Fruit fly (Drosophila melanogaster) whole organism, embryonic: ENCODE results near the gene Sgs5.
A peak's percentile ranks its signal among the peaks of the same experiment; 100 is the strongest.

Experiments
- Abd-B ChIP-seq: fragments of 200-800 bp; sonication (Bioruptor generic); optimal IDR thresholded peaks from 2 replicates; lab custom pipeline; 2018; ENCODE audit warnings: missing biosample characterization, mild to moderate bottlenecking, missing genetic modification characterization, moderate library complexity
- Atf6 ChIP-seq: fragments of 200-800 bp; sonication (Bioruptor generic); IDR thresholded peaks from 2 replicates; pipeline ENCODE4 v1.3.6; 2022; ENCODE audit warnings: missing biosample characterization, missing genetic modification characterization
- CG10147 ChIP-seq: fragments of 200-800 bp; sonication (Bioruptor generic); optimal IDR thresholded peaks from 2 replicates; lab custom pipeline; 2019; ENCODE audit warnings: missing biosample characterization, mild to moderate bottlenecking, missing genetic modification characterization, moderate library complexity
- CG12744 ChIP-seq: fragments of 200-800 bp; sonication (Bioruptor generic); optimal IDR thresholded peaks from 2 replicates; lab custom pipeline; 2016; ENCODE audit warnings: missing biosample characterization, missing genetic modification characterization
- CG12942 ChIP-seq: fragments of 200-800 bp; sonication (Bioruptor generic); optimal IDR thresholded peaks from 3 replicates; lab custom pipeline; 2016; ENCODE audit warnings: missing biosample characterization, missing genetic modification characterization
- CG13287 ChIP-seq: fragments of 200-800 bp; sonication (Bioruptor generic); IDR thresholded peaks from 2 replicates; pipeline ENCODE4 v1.3.6; 2022; ENCODE audit warnings: missing biosample characterization, missing genetic modification characterization; ENCODE audit not compliant: partially characterized antibody
- CG13894 ChIP-seq: fragments of 200-800 bp; sonication (Bioruptor generic); optimal IDR thresholded peaks from 3 replicates; lab custom pipeline; 2018; ENCODE audit warnings: missing biosample characterization, mild to moderate bottlenecking, missing genetic modification characterization, moderate library complexity
- CG14710 ChIP-seq: fragments of 200-800 bp; sonication (Bioruptor generic); optimal IDR thresholded peaks from 3 replicates; lab custom pipeline; 2019; ENCODE audit warnings: missing biosample characterization, mild to moderate bottlenecking, missing genetic modification characterization, moderate library complexity
- CG15514 ChIP-seq: fragments of 200-800 bp; sonication (Bioruptor generic); optimal IDR thresholded peaks from 3 replicates; lab custom pipeline; 2017; ENCODE audit warnings: missing biosample characterization, missing genetic modification characterization, mild to moderate bottlenecking, moderate library complexity, missing genetic modification reagents
- CG16863 ChIP-seq: fragments of 200-800 bp; sonication (Bioruptor generic); optimal IDR thresholded peaks from 3 replicates; lab custom pipeline; 2016; ENCODE audit warnings: missing biosample characterization, missing genetic modification characterization
- CG17359 ChIP-seq: fragments of 200-800 bp; sonication (Bioruptor generic); optimal IDR thresholded peaks from 3 replicates; lab custom pipeline; 2018; ENCODE audit warnings: missing biosample characterization, mild to moderate bottlenecking, missing genetic modification characterization, moderate library complexity
- CG1792 ChIP-seq: fragments of 200-800 bp; sonication (Bioruptor generic); optimal IDR thresholded peaks from 2 replicates; lab custom pipeline; 2016; ENCODE audit warnings: missing biosample characterization, missing genetic modification characterization
- CG18262 ChIP-seq: fragments of 200-800 bp; optimal IDR thresholded peaks from 3 replicates; lab custom pipeline; 2019; ENCODE audit warnings: missing biosample characterization, mild to moderate bottlenecking, missing genetic modification characterization, moderate library complexity
- CG31365 ChIP-seq: fragments of 200-800 bp; sonication (Bioruptor generic); optimal IDR thresholded peaks from 2 replicates; lab custom pipeline; 2018; ENCODE audit warnings: missing biosample characterization, mild to moderate bottlenecking, missing genetic modification characterization
- CG3281 ChIP-seq: fragments of 200-800 bp; sonication (Bioruptor generic); optimal IDR thresholded peaks from 3 replicates; lab custom pipeline; 2017; ENCODE audit warnings: missing biosample characterization, mild to moderate bottlenecking, missing genetic modification characterization
- CG34224 ChIP-seq: fragments of 200-800 bp; sonication (Bioruptor generic); IDR thresholded peaks from 3 replicates; pipeline ENCODE4 v1.3.6; 2022; ENCODE audit warnings: missing biosample characterization, missing genetic modification characterization; ENCODE audit not compliant: partially characterized antibody
- CG4617 ChIP-seq: fragments of 200-800 bp; sonication (Bioruptor generic); optimal IDR thresholded peaks from 3 replicates; lab custom pipeline; 2016; ENCODE audit warnings: missing biosample characterization, missing genetic modification characterization, borderline replicate concordance
- CG6175 ChIP-seq: fragments of 200-800 bp; sonication (Bioruptor generic); IDR thresholded peaks from 3 replicates; pipeline ENCODE4 v1.3.6; 2022; ENCODE audit warnings: missing biosample characterization, missing genetic modification characterization
- CG9215 ChIP-seq: fragments of 200-800 bp; sonication (Bioruptor generic); IDR thresholded peaks from 2 replicates; pipeline ENCODE4 v1.3.6; 2022; ENCODE audit warnings: missing biosample characterization, missing genetic modification characterization
- CG9727 ChIP-seq: fragments of 200-800 bp; sonication (Bioruptor generic); optimal IDR thresholded peaks from 3 replicates; lab custom pipeline; 2017; ENCODE audit warnings: missing biosample characterization, mild to moderate bottlenecking, missing genetic modification characterization
- CTCF ChIP-seq: fragments of 200-800 bp; sonication (Bioruptor generic); optimal IDR thresholded peaks from 2 replicates; lab custom pipeline; 2017; ENCODE audit warnings: missing biosample characterization, mild to moderate bottlenecking, missing genetic modification characterization, moderate library complexity
- Dad ChIP-seq: fragments of 200-800 bp; sonication (Bioruptor generic); optimal IDR thresholded peaks from 3 replicates; lab custom pipeline; 2016; ENCODE audit warnings: missing biosample characterization, missing genetic modification characterization
- Drgx ChIP-seq: fragments of 200-800 bp; sonication (Bioruptor generic); IDR thresholded peaks from 2 replicates; pipeline ENCODE4 v1.3.6; 2022; ENCODE audit warnings: missing biosample characterization, missing genetic modification characterization
- Eip74EF ChIP-seq, 2 experiments: fragments of 200-800 bp in 1 of 2; fragments of >200 bp in 1 of 2; sonication (Bioruptor generic) in 1 of 2; optimal IDR thresholded peaks; 2 replicates each; lab custom pipeline; 2017 to 2019; ENCODE audit warnings: missing biosample characterization in 2 of 2, missing genetic modification characterization in 2 of 2, mild to moderate bottlenecking in 1 of 2, moderate library complexity in 1 of 2
- Hmr ChIP-seq: fragments of 200-800 bp; sonication (Bioruptor generic); optimal IDR thresholded peaks from 3 replicates; lab custom pipeline; 2017; ENCODE audit warnings: mild to moderate bottlenecking, missing biosample characterization, missing genetic modification reagents, missing genetic modification characterization
- NC2α ChIP-seq: fragments of 200-800 bp; sonication (Bioruptor generic); optimal IDR thresholded peaks from 2 replicates; lab custom pipeline; 2016; ENCODE audit warnings: missing biosample characterization, missing genetic modification characterization
- Nf-YB ChIP-seq: fragments of 200-800 bp; sonication (Bioruptor generic); optimal IDR thresholded peaks from 3 replicates; lab custom pipeline; 2019; ENCODE audit warnings: missing biosample characterization, mild to moderate bottlenecking, missing genetic modification characterization, moderate library complexity
- Opbp ChIP-seq: fragments of 200-800 bp; sonication (Bioruptor generic); IDR thresholded peaks from 3 replicates; pipeline ENCODE4 v1.3.6; 2022; ENCODE audit warnings: missing biosample characterization, missing genetic modification characterization; ENCODE audit not compliant: partially characterized antibody
- Pdp1 ChIP-seq, 2 experiments: fragments of 200-800 bp; sonication (Bioruptor generic); optimal IDR thresholded peaks; 3 replicates each; lab custom pipeline; 2016; ENCODE audit warnings: missing biosample characterization in 2 of 2, missing genetic modification characterization in 2 of 2, mild to moderate bottlenecking in 1 of 2, moderate library complexity in 1 of 2
- Trl ChIP-seq, 3 experiments: fragments of >200 bp in 2 of 3; fragments of 200-800 bp in 1 of 3; sonication (Bioruptor generic) in 1 of 3; optimal IDR thresholded peaks; 2 replicates in 1 of 3; 3 replicates in 2 of 3; lab custom pipeline; 2016 to 2017; ENCODE audit warnings: missing biosample characterization in 1 of 3, missing genetic modification characterization in 1 of 3
- bbx ChIP-seq: fragments of 200-800 bp; sonication (Bioruptor generic); IDR thresholded peaks from 2 replicates; pipeline ENCODE4 v1.3.6; 2022; ENCODE audit warnings: missing biosample characterization, missing genetic modification characterization; ENCODE audit not compliant: partially characterized antibody
- cato ChIP-seq: fragments of 200-800 bp; sonication (Bioruptor generic); optimal IDR thresholded peaks from 2 replicates; lab custom pipeline; 2016; ENCODE audit warnings: missing biosample characterization, missing genetic modification characterization, borderline replicate concordance
- cwo ChIP-seq: fragments of 200-800 bp; sonication (Bioruptor generic); optimal IDR thresholded peaks from 3 replicates; lab custom pipeline; 2017; ENCODE audit warnings: missing biosample characterization, missing genetic modification characterization, mild to moderate bottlenecking, moderate library complexity, missing genetic modification reagents
- esg ChIP-seq: fragments of 200-800 bp; sonication (Bioruptor generic); conservative IDR thresholded peaks from 2 replicates; pipeline ENCODE4 v1.3.6; 2022; ENCODE audit warnings: missing biosample characterization, missing genetic modification characterization
- hbn ChIP-seq: fragments of 200-800 bp; sonication (Bioruptor generic); IDR thresholded peaks from 2 replicates; pipeline ENCODE4 v1.3.6; 2022; ENCODE audit warnings: missing biosample characterization, missing genetic modification characterization; ENCODE audit not compliant: partially characterized antibody
- ind ChIP-seq: fragments of 200-800 bp; sonication (Bioruptor generic); optimal IDR thresholded peaks from 3 replicates; lab custom pipeline; 2016; ENCODE audit warnings: missing biosample characterization, missing genetic modification characterization
- lov ChIP-seq, 2 experiments: fragments of 200-800 bp in 1 of 2; fragments of >200 bp in 1 of 2; sonication (Bioruptor generic) in 1 of 2; IDR thresholded peaks in 1 of 2; optimal IDR thresholded peaks in 1 of 2; 2 replicates in 1 of 2; 3 replicates in 1 of 2; pipeline versions ENCODE4 v1.3.6 to Lab custom; 2017 to 2022; ENCODE audit warnings: missing biosample characterization in 1 of 2, missing genetic modification characterization in 1 of 2
- nerfin-2 ChIP-seq: fragments of 200-800 bp; sonication (Bioruptor generic); IDR thresholded peaks from 2 replicates; pipeline ENCODE4 v1.3.6; 2022; ENCODE audit warnings: missing biosample characterization, missing genetic modification characterization; ENCODE audit not compliant: partially characterized antibody
- pfk ChIP-seq: fragments of 200-800 bp; sonication (Bioruptor generic); optimal IDR thresholded peaks from 2 replicates; lab custom pipeline; 2018; ENCODE audit warnings: missing biosample characterization, mild to moderate bottlenecking, missing genetic modification characterization, moderate library complexity
- pho ChIP-seq: fragments of 200-800 bp; sonication (Bioruptor generic); optimal IDR thresholded peaks from 2 replicates; lab custom pipeline; 2016; ENCODE audit warnings: missing biosample characterization, missing genetic modification characterization
- phol ChIP-seq: fragments of 200-800 bp; sonication (Bioruptor generic); optimal IDR thresholded peaks from 3 replicates; lab custom pipeline; 2018; ENCODE audit warnings: missing biosample characterization, mild to moderate bottlenecking, missing genetic modification characterization, moderate library complexity
- sqz ChIP-seq: fragments of 200-800 bp; sonication (Bioruptor generic); optimal IDR thresholded peaks from 3 replicates; lab custom pipeline; 2018; ENCODE audit warnings: missing biosample characterization, mild to moderate bottlenecking, missing genetic modification characterization
- tna ChIP-seq: fragments of 200-800 bp; sonication (Bioruptor generic); IDR thresholded peaks from 2 replicates; pipeline ENCODE4 v1.3.6; 2022; ENCODE audit warnings: missing biosample characterization, missing genetic modification characterization; ENCODE audit not compliant: partially characterized antibody
- trem ChIP-seq: fragments of 200-800 bp; optimal IDR thresholded peaks from 3 replicates; lab custom pipeline; 2019; ENCODE audit warnings: missing biosample characterization, mild to moderate bottlenecking, missing genetic modification characterization, moderate library complexity
- unc-4 ChIP-seq: fragments of 200-800 bp; sonication (Bioruptor generic); IDR thresholded peaks from 2 replicates; pipeline ENCODE4 v1.3.6; 2022; ENCODE audit warnings: missing biosample characterization, missing genetic modification characterization; ENCODE audit not compliant: partially characterized antibody
- vvl ChIP-seq: fragments of 200-800 bp; sonication (Bioruptor generic); IDR thresholded peaks from 2 replicates; pipeline ENCODE4 v1.3.6; 2022; ENCODE audit warnings: missing biosample characterization, missing genetic modification characterization
- zen2 ChIP-seq: fragments of 200-800 bp; sonication (Bioruptor generic); IDR thresholded peaks from 3 replicates; pipeline ENCODE4 v1.3.6; 2022; ENCODE audit warnings: missing biosample characterization, missing genetic modification characterization; ENCODE audit not compliant: partially characterized antibody
- zfh2 ChIP-seq: fragments of 200-800 bp; sonication (Bioruptor generic); optimal IDR thresholded peaks from 2 replicates; lab custom pipeline; 2016; ENCODE audit warnings: missing biosample characterization, missing genetic modification characterization

Gene Sgs5

DNA sequence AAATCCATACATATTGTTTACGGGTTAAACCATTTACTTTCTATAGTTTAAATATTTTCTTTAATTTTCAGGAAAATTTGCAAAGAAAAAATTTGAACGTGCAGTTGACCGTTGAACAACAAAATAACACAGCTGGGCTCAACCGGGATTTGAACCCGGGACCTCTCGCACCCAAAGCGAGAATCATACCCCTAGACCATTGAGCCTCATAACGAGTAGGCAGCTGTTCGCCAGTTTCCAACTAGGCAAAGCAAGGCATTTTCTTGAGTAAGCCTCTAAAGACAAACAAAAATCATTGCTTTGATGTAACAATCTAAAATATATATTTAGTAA lies 22.8 kb downstream of the Sgs5 start (continued):
- TF ChIP-seq CG14710 (tag; lab: Kevin White, UChicago) (no peak), Dad (no peak), trem (tag; lab: Kevin White, UChicago) (no peak), CG9215 (no peak), CG16863 (GFP tag; lab: Kevin White, UChicago) (no peak), Atf6 (GFP tag; lab: Robert Waterston, UW) (no peak), CG3281 (GFP tag; lab: Kevin White, UChicago) (no peak), NC2α (GFP tag; lab: Kevin White, UChicago) (no peak), phol (no peak), CG15514 (no peak), CG4617 (GFP tag; lab: Kevin White, UChicago) (no peak), CG13894 (tag; lab: Kevin White, UChicago) (no peak), CG34224 (GFP tag; lab: Robert Waterston, UW) (peak; percentile 42; the same call in 1 of the 3 replicates), esg (no peak), Pdp1 (GFP tag; optimal IDR thresholded peaks at IDR 0.05; lab: Kevin White, UChicago) (peak in 1 of 2 experiments; percentile 55), CG6175 (no peak), tna (GFP tag; lab: Robert Waterston, UW) (peak; percentile 90), pfk (GFP tag; lab: Kevin White, UChicago) (no peak), CG9727 (GFP tag; lab: Kevin White, UChicago) (no peak), CG17359 (tag; lab: Kevin White, UChicago) (no peak), hbn (GFP tag; lab: Robert Waterston, UW) (peak; percentile 47; the same call in 1 of the 2 replicates), CG18262 (tag; lab: Kevin White, UChicago) (peak; percentile 10), Abd-B (no peak), CTCF (GFP tag; lab: Kevin White, UChicago) (no peak), Hmr (no peak), CG13287 (GFP tag; lab: Robert Waterston, UW) (peak; percentile 42; the same call in 1 of the 2 replicates), CG12744 (no peak), Nf-YB (no peak), bbx (peak; percentile 80), nerfin-2 (peak; percentile 82), cwo (GFP tag; lab: Kevin White, UChicago) (no peak), CG10147 (no peak), CG12942 (no peak), lov (optimal IDR thresholded peaks at IDR 0.05; lab: Kevin White, UChicago) (peak; percentile 40), lov (GFP tag; IDR thresholded peaks at IDR 0.05; lab: Robert Waterston, UW) (no peak), unc-4 (GFP tag; lab: Robert Waterston, UW) (peak; percentile 26; the same call in 1 of the 2 replicates), pho (GFP tag; lab: Kevin White, UChicago) (no peak), Eip74EF (GFP tag; optimal IDR thresholded peaks at IDR 0.05; lab: Kevin White, UChicago) (peak in 1 of 2 experiments; percentile 38), sqz (no peak), cato (GFP tag; lab: Kevin White, UChicago) (no peak), CG31365 (tag; lab: Kevin White, UChicago) (no peak), Opbp (GFP tag; lab: Robert Waterston, UW) (peak; percentile 85), zen2 (peak; percentile 56; the same call in 2 of the 3 replicates), Trl (optimal IDR thresholded peaks at IDR 0.05; lab: Kevin White, UChicago) (no peak), Trl (GFP tag; optimal IDR thresholded peaks at IDR 0.05; lab: Kevin White, UChicago) (no peak), ind (GFP tag; lab: Kevin White, UChicago) (no peak), CG1792 (GFP tag; lab: Kevin White, UChicago) (no peak), vvl (GFP tag; lab: Robert Waterston, UW) (peak; percentile 16; the same call in 1 of the 2 replicates), Drgx (GFP tag; lab: Robert Waterston, UW) (0 out of 2 replicates have a peak, but pooled peaks have one; percentile 8), zfh2 (no peak)
